Worm (Caenorhabditis elegans): ENCODE measurements around the gene col-12.

- TF ChIP-seq B0261.1 (tag; optimal IDR thresholded peaks at IDR 0.05) (no peak), F33H1.4 (GFP tag; IDR thresholded peaks at IDR 0.05) (no peak), ekl-4 (GFP tag; IDR thresholded peaks at IDR 0.05) (no peak), unc-62 (GFP tag; optimal IDR thresholded peaks at IDR 0.05) (no peak), hlh-12 (tag; optimal IDR thresholded peaks at IDR 0.05) (no peak), ceh-100 (GFP tag; IDR thresholded peaks at IDR 0.05) (no peak), sea-2 (GFP tag; IDR thresholded peaks at IDR 0.05) (no peak), let-607 (tag; optimal IDR thresholded peaks at IDR 0.05) (no peak), nhr-90 (tag; optimal IDR thresholded peaks at IDR 0.05) (no peak)
Measured at ce11 chrV:10432607-10433006, 7.6 kb upstream of the col-12 start.

All from whole organism, young adult.